Worm (Caenorhabditis elegans) whole organism, L3 larva: ENCODE measurements around the gene T12G3.2.

Experiments used
- R02D3.7 ChIP-seq: fragments of 150-350 bp; optimal IDR thresholded peaks from 2 replicates; lab custom pipeline; 2014; ENCODE audit warnings: missing biosample characterization, missing genetic modification characterization
- ceh-82 ChIP-seq: fragments of 150-350 bp; optimal IDR thresholded peaks from 2 replicates; lab custom pipeline; 2014; ENCODE audit warnings: missing biosample characterization, missing genetic modification characterization
- elt-3 ChIP-seq, 3 experiments: fragments of 150-350 bp in 1 of 3; sonication (generic microtip) in 2 of 3; optimal IDR thresholded peaks; 2 replicates in 2 of 3; 4 replicates in 1 of 3; lab custom pipeline; 2014 to 2017; ENCODE audit warnings: missing biosample characterization in 3 of 3, missing genetic modification characterization in 3 of 3
- fos-1 ChIP-seq: fragments of 150-350 bp; optimal IDR thresholded peaks from 2 replicates; lab custom pipeline; 2014; ENCODE audit warnings: missing biosample characterization, missing genetic modification characterization
- nhr-12 ChIP-seq: fragments of 150-350 bp; optimal IDR thresholded peaks from 2 replicates; lab custom pipeline; 2014; ENCODE audit warnings: missing biosample characterization, missing genetic modification characterization
- nhr-23 ChIP-seq: fragments of 150-350 bp; optimal IDR thresholded peaks from 2 replicates; lab custom pipeline; 2014; ENCODE audit warnings: missing biosample characterization, missing genetic modification reagents, missing genetic modification characterization
- nhr-67 ChIP-seq: fragments of 150-350 bp; optimal IDR thresholded peaks from 2 replicates; lab custom pipeline; 2014; ENCODE audit warnings: missing biosample characterization, missing genetic modification characterization
- snpc-4 ChIP-seq: fragments of 150-350 bp; optimal IDR thresholded peaks from 2 replicates; lab custom pipeline; 2014; ENCODE audit warnings: missing biosample characterization, missing genetic modification characterization
- zag-1 ChIP-seq: fragments of 150-350 bp; optimal IDR thresholded peaks from 2 replicates; lab custom pipeline; 2014; ENCODE audit warnings: missing biosample characterization, missing genetic modification characterization

- TF ChIP-seq nhr-23 (tag; lab: Kevin White, UChicago) (no peak), fos-1 (tag; lab: Kevin White, UChicago) (no peak), ceh-82 (no peak), R02D3.7 (tag; lab: Kevin White, UChicago) (no peak), nhr-12 (tag; lab: Kevin White, UChicago) (no peak), nhr-67 (no peak), zag-1 (tag; lab: Kevin White, UChicago) (no peak), snpc-4 (tag; lab: Kevin White, UChicago) (no peak), elt-3 (tag; optimal IDR thresholded peaks at IDR 0.05; lab: Kevin White, UChicago) (no peak)
These were observed 42.8 kb upstream of the T12G3.2 start, which contains the start of gene F11A10.6 for ce11 chrIV:12089551-12089950.
